Worm (Caenorhabditis elegans): ENCODE measurements around the gene sprp-4.

ce11 chrX:8877162-8877561, 23.7 kb upstream of the sprp-4 start:
- TF ChIP-seq ztf-11 (tag; optimal IDR thresholded peaks at IDR 0.05) = no peak
- TF ChIP-seq unc-62 (GFP tag; optimal IDR thresholded peaks at IDR 0.05) = no peak
- no peak for TF ChIP-seq nhr-76 (tag; optimal IDR thresholded peaks at IDR 0.05)
- no peak for TF ChIP-seq jun-1 (tag; optimal IDR thresholded peaks at IDR 0.05)

Data from whole organism, L3 larva.